Worm (Caenorhabditis elegans) whole organism, L4 larva: ENCODE results near the gene che-7.

Source experiments
- F26F4.8 ChIP-seq: fragments of 200-800 bp; sonication (Bioruptor generic); conservative IDR thresholded peaks from 2 replicates; pipeline ENCODE4 v1.3.6; 2022; ENCODE audit warnings: missing genetic modification characterization, missing compliant biosample characterization
- F49E8.2 ChIP-seq: sonication (generic microtip); optimal IDR thresholded peaks from 2 replicates; lab custom pipeline; 2016; ENCODE audit warnings: missing compliant biosample characterization, mild to moderate bottlenecking, missing genetic modification characterization, borderline replicate concordance
- ZK337.2 ChIP-seq: fragments of 200-800 bp; sonication (Bioruptor generic); IDR thresholded peaks from 2 replicates; pipeline ENCODE4 v1.3.6; 2022; ENCODE audit warnings: missing genetic modification reagents, missing genetic modification characterization, missing compliant biosample characterization
- aha-1 ChIP-seq: fragments of 150-350 bp; peaks from one replicate; lab custom pipeline; 2014; ENCODE audit warnings: missing biosample characterization, missing genetic modification characterization
- ceh-32 ChIP-seq: sonication (generic microtip); optimal IDR thresholded peaks from 2 replicates; lab custom pipeline; 2016; ENCODE audit warnings: mild to moderate bottlenecking, missing genetic modification characterization, missing compliant biosample characterization; ENCODE audit not compliant: poor library complexity
- daf-16 ChIP-seq, 3 experiments: sonication (generic microtip); optimal IDR thresholded peaks; 2 replicates each; lab custom pipeline; 2016 to 2017; ENCODE audit warnings: missing genetic modification characterization in 3 of 3, missing genetic modification reagents in 3 of 3, mild to moderate bottlenecking in 2 of 3, missing compliant biosample characterization in 2 of 3, missing biosample characterization in 1 of 3, moderate library complexity in 1 of 3
- daf-19 ChIP-seq: fragments of 200-800 bp; sonication (Bioruptor generic); conservative IDR thresholded peaks from 2 replicates; pipeline ENCODE4 v1.3.6; 2022; ENCODE audit warnings: missing genetic modification characterization, missing compliant biosample characterization
- dpl-1 ChIP-seq: fragments of 150-350 bp; optimal IDR thresholded peaks from 2 replicates; lab custom pipeline; 2014; ENCODE audit warnings: missing biosample characterization, missing genetic modification reagents, missing genetic modification characterization
- dve-1 ChIP-seq: sonication (generic microtip); optimal IDR thresholded peaks from 2 replicates; lab custom pipeline; 2017; ENCODE audit warnings: antibody characterized with exemption, mild to moderate bottlenecking, missing genetic modification characterization, missing compliant biosample characterization; ENCODE audit not compliant: insufficient read depth
- egl-27 ChIP-seq: sonication (generic microtip); optimal IDR thresholded peaks from 3 replicates; lab custom pipeline; 2017; ENCODE audit warnings: missing biosample characterization, missing genetic modification reagents, missing genetic modification characterization
- fos-1 ChIP-seq: fragments of 150-350 bp; optimal IDR thresholded peaks from 2 replicates; lab custom pipeline; 2014; ENCODE audit warnings: missing biosample characterization, missing genetic modification characterization
- hlh-11 ChIP-seq: fragments of 200-800 bp; sonication (Bioruptor generic); optimal IDR thresholded peaks from 2 replicates; lab custom pipeline; 2018; ENCODE audit warnings: mild to moderate bottlenecking, missing genetic modification characterization, missing compliant biosample characterization
- hlh-30 ChIP-seq: sonication (generic microtip); optimal IDR thresholded peaks from 2 replicates; lab custom pipeline; 2017; ENCODE audit warnings: antibody characterized with exemption, mild to moderate bottlenecking, missing genetic modification characterization, missing compliant biosample characterization; ENCODE audit not compliant: insufficient read depth
- lim-7 ChIP-seq: fragments of 200-800 bp; sonication (Bioruptor generic); IDR thresholded peaks from 2 replicates; pipeline ENCODE4 v1.3.6; 2022; ENCODE audit warnings: missing genetic modification characterization, missing compliant biosample characterization
- lin-1 ChIP-seq: fragments of 200-800 bp; sonication (Bioruptor generic); IDR thresholded peaks from 2 replicates; pipeline ENCODE4 v1.3.6; 2022; ENCODE audit warnings: missing genetic modification reagents, missing genetic modification characterization, missing compliant biosample characterization
- lsy-2 ChIP-seq, 2 experiments: fragments of 150-350 bp in 1 of 2; sonication (generic microtip) in 1 of 2; optimal IDR thresholded peaks; 2 replicates each; lab custom pipeline; 2014 to 2017; ENCODE audit warnings: missing biosample characterization in 2 of 2, missing genetic modification characterization in 2 of 2
- madf-9 ChIP-seq: fragments of 200-800 bp; sonication (Bioruptor generic); conservative IDR thresholded peaks from 2 replicates; pipeline ENCODE4 v1.3.6; 2022; ENCODE audit warnings: missing genetic modification reagents, missing genetic modification characterization, missing compliant biosample characterization
- mdt-29 ChIP-seq: fragments of 200-800 bp; sonication (Bioruptor generic); IDR thresholded peaks from 2 replicates; pipeline ENCODE4 v1.3.6; 2022; ENCODE audit warnings: missing genetic modification reagents, missing genetic modification characterization, missing compliant biosample characterization
- mep-1 ChIP-seq: fragments of 150-350 bp; sonication (generic microtip); optimal IDR thresholded peaks from 3 replicates; lab custom pipeline; 2014; ENCODE audit warnings: missing biosample characterization, missing genetic modification characterization
- mes-2 ChIP-seq: sonication (generic microtip); optimal IDR thresholded peaks from 2 replicates; lab custom pipeline; 2016; ENCODE audit warnings: missing genotype, mild to moderate bottlenecking, missing genetic modification characterization, missing compliant biosample characterization; ENCODE audit not compliant: poor library complexity, severe bottlenecking
- mxl-3 ChIP-seq: fragments of 200-800 bp; sonication (Bioruptor generic); optimal IDR thresholded peaks from 2 replicates; lab custom pipeline; 2018; ENCODE audit warnings: mild to moderate bottlenecking, missing genetic modification characterization, missing compliant biosample characterization
- nhr-28 ChIP-seq: fragments of 150-350 bp; optimal IDR thresholded peaks from 2 replicates; lab custom pipeline; 2014; ENCODE audit warnings: missing biosample characterization, missing genetic modification characterization
- nhr-77 ChIP-seq: fragments of 150-350 bp; optimal IDR thresholded peaks from 2 replicates; lab custom pipeline; 2014; ENCODE audit warnings: missing biosample characterization, missing genetic modification characterization
- pha-4 ChIP-seq, 2 experiments: fragments of 150-350 bp in 1 of 2; fragments of 200-800 bp in 1 of 2; sonication (Bioruptor generic) in 1 of 2; IDR thresholded peaks in 1 of 2; optimal IDR thresholded peaks in 1 of 2; 2 replicates each; pipeline versions ENCODE4 v1.3.6 to Lab custom; 2014 to 2022; ENCODE audit warnings: missing genetic modification characterization in 2 of 2, missing genetic modification reagents in 2 of 2, missing biosample characterization in 1 of 2, missing compliant biosample characterization in 1 of 2
- spr-1 ChIP-seq: sonication (generic microtip); optimal IDR thresholded peaks from 2 replicates; lab custom pipeline; 2016; ENCODE audit warnings: mild to moderate bottlenecking, missing genetic modification characterization, missing compliant biosample characterization
- unc-62 ChIP-seq, 3 experiments: fragments of 150-350 bp in 1 of 3; sonication (generic microtip); optimal IDR thresholded peaks in 2 of 3; peaks in 1 of 3; 1 replicate in 1 of 3; 2 replicates in 2 of 3; lab custom pipeline; 2014 to 2017; ENCODE audit warnings: missing biosample characterization in 3 of 3, missing genetic modification characterization in 3 of 3, missing genetic modification reagents in 3 of 3, missing genotype in 1 of 3
- ztf-7 ChIP-seq: fragments of 150-350 bp; optimal IDR thresholded peaks from 2 replicates; lab custom pipeline; 2014; ENCODE audit warnings: missing biosample characterization, missing genetic modification characterization

The che-7 gene

DNA sequence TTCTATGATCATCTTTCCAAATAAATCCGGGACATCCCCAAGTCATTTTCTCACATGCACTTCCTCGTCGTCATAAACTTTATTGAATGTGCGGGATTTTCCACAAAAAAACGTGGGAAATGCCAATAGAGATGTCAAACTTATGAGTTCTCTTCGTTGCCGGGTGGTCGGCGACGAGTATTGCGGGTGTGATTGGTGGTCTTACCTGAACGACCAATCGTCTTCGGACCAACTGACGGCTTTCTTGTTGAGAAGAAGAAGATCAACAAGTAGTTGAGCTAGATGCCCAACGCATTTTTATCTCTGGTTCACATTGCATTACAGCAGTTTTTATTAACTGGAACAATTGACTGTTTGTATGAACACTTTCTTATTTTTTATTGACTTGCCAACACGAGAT lies 26.2 kb upstream of the che-7 start:
- no peak for TF ChIP-seq aha-1 (tag; lab: Kevin White, UChicago)
- no peak for TF ChIP-seq dpl-1
- TF ChIP-seq spr-1 (tag; lab: Kevin White, UChicago) = no peak
- TF ChIP-seq F49E8.2 = no peak
- no peak for TF ChIP-seq F26F4.8 (GFP tag; lab: Robert Waterston, UW)
- TF ChIP-seq fos-1 = no peak

- TF ChIP-seq madf-9 (GFP tag; lab: Robert Waterston, UW) = no peak
Measured at ce11 chrV:7994570-7994969, 25.6 kb upstream of the che-7 start, which contains the start of gene ceh-76. Gene ceh-76, minus strand, starts transcription at chrV:7994670.

ce11 chrV:7985860-7986259 lies 16.9 kb upstream of the che-7 start, which contains the start of gene Y97E10AL.1:
Gene Y97E10AL.1, plus strand, starts transcription at chrV:7986160.
- TF ChIP-seq mdt-29 (GFP tag; lab: Robert Waterston, UW) (no peak), lim-7 (GFP tag; lab: Robert Waterston, UW) (no peak)

ce11 chrV:7983381-7984052 lies 14.5 kb upstream of the che-7 start, which contains the start of the genes natb-1 and abhd-12:
Gene natb-1, minus strand, starts transcription at chrV:7983431.
Gene abhd-12, plus strand, starts transcription at chrV:7983879.
- TF ChIP-seq hlh-30 (tag; lab: Kevin White, UChicago) = peak; percentile 95
- TF ChIP-seq hlh-11 (tag; lab: Kevin White, UChicago) = peak; percentile 45
- peak; percentile 39 to 96 for TF ChIP-seq lsy-2 (tag; optimal IDR thresholded peaks at IDR 0.05; lab: Kevin White, UChicago)
- TF ChIP-seq ceh-32 (tag; lab: Kevin White, UChicago) = no peak
- TF ChIP-seq lin-1 (GFP tag; lab: Robert Waterston, UW) = no peak
- peak; percentile 41 for TF ChIP-seq mep-1
- TF ChIP-seq fos-1 = no peak
- TF ChIP-seq unc-62 (GFP tag; optimal IDR thresholded peaks at IDR 0.05 in 1 of 2; lab: Kevin White, UChicago) = no peak
- no peak for TF ChIP-seq unc-62 (tag; optimal IDR thresholded peaks at IDR 0.05; lab: Kevin White, UChicago)
- peak; percentile 21 for TF ChIP-seq dpl-1
- TF ChIP-seq mxl-3 = peak; percentile 11
- peak; percentile 57 for TF ChIP-seq dve-1 (tag; lab: Kevin White, UChicago)
- TF ChIP-seq pha-4 (GFP tag; IDR thresholded peaks at IDR 0.05; lab: Robert Waterston, UW) = no peak
- peak; percentile 92 for TF ChIP-seq pha-4 (tag; optimal IDR thresholded peaks at IDR 0.05; lab: Kevin White, UChicago)
- TF ChIP-seq nhr-77 (tag; lab: Kevin White, UChicago) = peak; percentile 50
- no peak for TF ChIP-seq daf-16 (GFP tag; optimal IDR thresholded peaks at IDR 0.05; lab: Kevin White, UChicago)
- TF ChIP-seq daf-16 (tag; optimal IDR thresholded peaks at IDR 0.05; lab: Kevin White, UChicago) = peak; percentile 56
- TF ChIP-seq mes-2 = peak; percentile 46
- TF ChIP-seq nhr-28 (tag; lab: Kevin White, UChicago) = peak; percentile 40

ce11 chrV:7980993-7981595 lies 12.1 kb upstream of the che-7 start, which contains the start of gene F26D11.1:
Gene F26D11.1, plus strand, starts transcription at chrV:7981545.
- TF ChIP-seq spr-1 (tag; lab: Kevin White, UChicago) (no peak), ztf-7 (tag; lab: Kevin White, UChicago) (no peak), daf-19 (GFP tag; lab: Robert Waterston, UW) (no peak), ZK337.2 (GFP tag; lab: Robert Waterston, UW) (no peak), egl-27 (tag; lab: Kevin White, UChicago) (no peak), F49E8.2 (no peak)
